Fruit fly (Drosophila melanogaster): Measurements from ENCODE around the gene CG11585.

- no peak for TF ChIP-seq OdsH (GFP tag; optimal IDR thresholded peaks at IDR 0.05)
- TF ChIP-seq fru (GFP tag; optimal IDR thresholded peaks at IDR 0.05), result no peak
- TF ChIP-seq jim (GFP tag; optimal IDR thresholded peaks at IDR 0.05), result no peak
- no peak for TF ChIP-seq lola (GFP tag; optimal IDR thresholded peaks at IDR 0.05)
Observed at dm6 chrX:14189216-14189615, at the start of gene CG11585.

Data from whole organism, wandering third instar larva.